Worm (Caenorhabditis elegans) whole organism, mixed stage, embryonic: ENCODE measurements around the gene F17H10.2.

ENCODE experiments used
- ceh-83 ChIP-seq: fragments of 200-800 bp; sonication (Bioruptor generic); optimal IDR thresholded peaks from 2 replicates; lab custom pipeline; 2018; ENCODE audit warnings: mild to moderate bottlenecking, missing genetic modification characterization, missing compliant biosample characterization
- elt-3 ChIP-seq: fragments of 150-350 bp; optimal IDR thresholded peaks from 2 replicates; lab custom pipeline; 2014; ENCODE audit warnings: missing biosample characterization, missing genetic modification characterization
- pha-4 ChIP-seq: fragments of 150-350 bp; optimal IDR thresholded peaks from 2 replicates; lab custom pipeline; 2018; ENCODE audit warnings: missing biosample characterization, missing genetic modification reagents, missing genetic modification characterization
- snpc-4 ChIP-seq: fragments of 150-350 bp; optimal IDR thresholded peaks from 2 replicates; lab custom pipeline; 2014; ENCODE audit warnings: missing biosample characterization, missing genetic modification characterization
- unc-39 ChIP-seq: fragments of 150-350 bp; optimal IDR thresholded peaks from 2 replicates; lab custom pipeline; 2014; ENCODE audit warnings: missing biosample characterization, missing genetic modification characterization

DNA sequence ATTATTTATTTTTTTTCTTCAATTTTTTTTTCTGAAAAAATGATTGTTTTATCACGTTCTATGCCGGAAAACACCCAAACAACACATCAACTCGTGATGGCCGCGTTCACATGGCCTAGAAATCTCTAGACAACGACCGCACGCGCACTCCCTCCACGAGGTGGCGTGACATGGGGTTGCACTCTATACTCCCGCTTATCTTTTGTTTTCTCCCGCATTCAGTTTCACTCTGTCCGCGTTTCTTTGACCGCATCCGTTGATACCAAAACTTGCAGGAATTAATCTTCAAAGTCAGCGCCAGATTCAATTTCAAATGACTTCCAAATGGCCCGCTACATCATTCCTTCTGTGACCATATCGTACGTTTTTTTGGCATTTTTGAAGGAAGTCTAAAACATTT, 8.6 kb upstream of the F17H10.2 start, which contains the start of gene F17H10.1:
- TF ChIP-seq ceh-83 (GFP tag; lab: Kevin White, UChicago) (peak; percentile 53), snpc-4 (tag; lab: Kevin White, UChicago) (no peak), pha-4 (tag; lab: Kevin White, UChicago) (no peak), unc-39 (tag; lab: Kevin White, UChicago) (no peak), elt-3 (tag; lab: Kevin White, UChicago) (peak; percentile 48)
